Worm (Caenorhabditis elegans) whole organism, L1 larva: ENCODE measurements around the gene rict-1.

Source experiments
- C04F5.9 ChIP-seq: sonication (generic microtip); optimal IDR thresholded peaks from 2 replicates; lab custom pipeline; 2016; ENCODE audit warnings: missing genetic modification characterization, missing compliant biosample characterization
- C16A3.4 ChIP-seq: fragments of 150-350 bp; optimal IDR thresholded peaks from 2 replicates; lab custom pipeline; 2014; ENCODE audit warnings: missing biosample characterization, missing genetic modification characterization
- F16B12.6 ChIP-seq: fragments of 150-350 bp; optimal IDR thresholded peaks from 2 replicates; lab custom pipeline; 2014; ENCODE audit warnings: missing biosample characterization, missing genetic modification characterization
- alr-1 ChIP-seq: fragments of 200-800 bp; sonication (Bioruptor generic); optimal IDR thresholded peaks from 2 replicates; lab custom pipeline; 2018; ENCODE audit warnings: borderline replicate concordance, mild to moderate bottlenecking, missing genetic modification characterization, missing compliant biosample characterization
- aly-2 ChIP-seq: fragments of 150-350 bp; optimal IDR thresholded peaks from 2 replicates; lab custom pipeline; 2014; ENCODE audit warnings: missing biosample characterization, missing genetic modification characterization
- blmp-1 ChIP-seq: fragments of 150-350 bp; optimal IDR thresholded peaks from 2 replicates; lab custom pipeline; 2014; ENCODE audit warnings: missing biosample characterization, missing genetic modification characterization
- ceh-82 ChIP-seq, 3 experiments: fragments of 150-350 bp in 1 of 3; sonication (generic microtip) in 2 of 3; optimal IDR thresholded peaks; 2 replicates each; lab custom pipeline; 2014 to 2017; ENCODE audit warnings: missing biosample characterization in 3 of 3, missing genetic modification characterization in 3 of 3
- ceh-88 ChIP-seq: fragments of 200-800 bp; sonication (Bioruptor generic); IDR thresholded peaks from 2 replicates; pipeline ENCODE4 v1.3.6; 2022; ENCODE audit warnings: missing genetic modification characterization, missing compliant biosample characterization
- dpl-1 ChIP-seq, 3 experiments: fragments of 150-350 bp in 2 of 3; sonication (generic microtip) in 1 of 3; optimal IDR thresholded peaks; 2 replicates each; lab custom pipeline; 2014 to 2017; ENCODE audit warnings: missing biosample characterization in 3 of 3, missing genetic modification characterization in 3 of 3, missing genetic modification reagents in 3 of 3
- dsc-1 ChIP-seq: sonication (generic microtip); optimal IDR thresholded peaks from 2 replicates; lab custom pipeline; 2016; ENCODE audit warnings: mild to moderate bottlenecking, missing genetic modification characterization, missing compliant biosample characterization
- efl-1 ChIP-seq, 4 experiments: fragments of 150-350 bp; optimal IDR thresholded peaks in 3 of 4; peaks in 1 of 4; 1 replicate in 1 of 4; 2 replicates in 3 of 4; lab custom pipeline; 2014; ENCODE audit warnings: missing biosample characterization in 2 of 4, missing genetic modification characterization in 2 of 4, missing genetic modification reagents in 2 of 4
- egl-13 ChIP-seq: sonication (generic microtip); optimal IDR thresholded peaks from 2 replicates; lab custom pipeline; 2016; ENCODE audit warnings: missing genotype, missing genetic modification reagents, missing genetic modification characterization, missing compliant biosample characterization
- fkh-8 ChIP-seq: sonication (generic microtip); optimal IDR thresholded peaks from 2 replicates; lab custom pipeline; 2016; ENCODE audit warnings: mild to moderate bottlenecking, missing genetic modification characterization, missing compliant biosample characterization
- hpl-2 ChIP-seq: fragments of 150-350 bp; optimal IDR thresholded peaks from 2 replicates; lab custom pipeline; 2014; ENCODE audit warnings: missing biosample characterization, missing genetic modification reagents, missing genetic modification characterization
- irx-1 ChIP-seq: sonication (generic microtip); optimal IDR thresholded peaks from 2 replicates; lab custom pipeline; 2016; ENCODE audit warnings: missing genetic modification characterization, missing compliant biosample characterization
- isw-1 ChIP-seq: fragments of 200-800 bp; sonication (Bioruptor generic); IDR thresholded peaks from 2 replicates; pipeline ENCODE4 v1.3.6; 2022; ENCODE audit warnings: missing genetic modification characterization, missing compliant biosample characterization
- lin-13 ChIP-seq: fragments of 150-350 bp; optimal IDR thresholded peaks from 2 replicates; lab custom pipeline; 2014; ENCODE audit warnings: missing biosample characterization, missing genetic modification reagents, missing genetic modification characterization
- lin-15B ChIP-seq: fragments of 150-350 bp; sonication (generic microtip); optimal IDR thresholded peaks from 3 replicates; lab custom pipeline; 2014; ENCODE audit warnings: missing biosample characterization, missing genetic modification characterization
- lin-35 ChIP-seq, 2 experiments: fragments of 150-350 bp; optimal IDR thresholded peaks; 2 replicates each; lab custom pipeline; 2014; ENCODE audit warnings: missing biosample characterization in 2 of 2, missing genetic modification characterization in 2 of 2, missing genetic modification reagents in 2 of 2
- lin-39 ChIP-seq: fragments of 150-350 bp; optimal IDR thresholded peaks from 2 replicates; lab custom pipeline; 2014; ENCODE audit warnings: missing biosample characterization, missing genetic modification reagents, missing genetic modification characterization
- lsy-2 ChIP-seq, 2 experiments: fragments of 150-350 bp; optimal IDR thresholded peaks; 2 replicates each; lab custom pipeline; 2014; ENCODE audit warnings: missing biosample characterization in 2 of 2, missing genetic modification characterization in 2 of 2
- mab-9 ChIP-seq: fragments of 200-800 bp; sonication (Bioruptor generic); IDR thresholded peaks from 2 replicates; pipeline ENCODE4 v1.3.6; 2022; ENCODE audit warnings: missing genetic modification reagents, missing genetic modification characterization, missing compliant biosample characterization
- mdl-1 ChIP-seq, 2 experiments: fragments of 150-350 bp; optimal IDR thresholded peaks; 2 replicates each; lab custom pipeline; 2014 to 2017; ENCODE audit warnings: missing biosample characterization in 2 of 2, missing genetic modification characterization in 2 of 2, inconsistent platforms in 1 of 2
- mep-1 ChIP-seq: fragments of 150-350 bp; optimal IDR thresholded peaks from 2 replicates; lab custom pipeline; 2014; ENCODE audit warnings: missing biosample characterization, missing genetic modification characterization
- nhr-19 ChIP-seq: fragments of 200-800 bp; sonication (Bioruptor generic); conservative IDR thresholded peaks from 2 replicates; pipeline ENCODE4 v1.3.6; 2022; ENCODE audit warnings: missing genetic modification characterization, missing compliant biosample characterization
- nhr-20 ChIP-seq: sonication (generic microtip); optimal IDR thresholded peaks from 2 replicates; lab custom pipeline; 2016; ENCODE audit warnings: mild to moderate bottlenecking, missing genetic modification characterization, missing compliant biosample characterization
- nhr-47 ChIP-seq: sonication (generic microtip); optimal IDR thresholded peaks from 2 replicates; lab custom pipeline; 2016; ENCODE audit warnings: mild to moderate bottlenecking, missing genetic modification characterization, moderate library complexity, missing compliant biosample characterization
- nhr-71 ChIP-seq: sonication (generic microtip); optimal IDR thresholded peaks from 2 replicates; lab custom pipeline; 2016; ENCODE audit warnings: mild to moderate bottlenecking, missing genetic modification characterization, moderate library complexity, missing compliant biosample characterization
- nhr-76 ChIP-seq: sonication (generic microtip); optimal IDR thresholded peaks from 2 replicates; lab custom pipeline; 2017; ENCODE audit warnings: missing biosample characterization, missing genetic modification characterization
- nhr-77 ChIP-seq: fragments of 150-350 bp; optimal IDR thresholded peaks from 2 replicates; lab custom pipeline; 2014; ENCODE audit warnings: missing biosample characterization, missing genetic modification characterization
- nhr-85 ChIP-seq: sonication (generic microtip); peaks from one replicate; lab custom pipeline; 2016; ENCODE audit warnings: missing genetic modification characterization, inconsistent platforms, missing compliant biosample characterization
- nhr-90 ChIP-seq: sonication (generic microtip); optimal IDR thresholded peaks from 2 replicates; lab custom pipeline; 2016; ENCODE audit warnings: mild to moderate bottlenecking, missing genetic modification characterization, missing compliant biosample characterization; ENCODE audit not compliant: poor library complexity
- rnt-1 ChIP-seq: sonication (generic microtip); optimal IDR thresholded peaks from 2 replicates; lab custom pipeline; 2016; ENCODE audit warnings: mild to moderate bottlenecking, missing genetic modification characterization, moderate library complexity, missing compliant biosample characterization
- snpc-4 ChIP-seq: fragments of 150-350 bp; optimal IDR thresholded peaks from 2 replicates; lab custom pipeline; 2014; ENCODE audit warnings: missing biosample characterization, missing genetic modification characterization
- snu-23 ChIP-seq: sonication (generic microtip); optimal IDR thresholded peaks from 2 replicates; lab custom pipeline; 2016; ENCODE audit warnings: missing genetic modification characterization, missing compliant biosample characterization
- sup-37 ChIP-seq: fragments of 200-800 bp; sonication (Bioruptor generic); optimal IDR thresholded peaks from 2 replicates; lab custom pipeline; 2018; ENCODE audit warnings: mild to moderate bottlenecking, missing genetic modification characterization, missing compliant biosample characterization
- swsn-7 ChIP-seq: sonication (generic microtip); optimal IDR thresholded peaks from 2 replicates; lab custom pipeline; 2016; ENCODE audit warnings: missing genetic modification characterization, missing compliant biosample characterization
- tbx-2 ChIP-seq: sonication (generic microtip); optimal IDR thresholded peaks from 2 replicates; lab custom pipeline; 2016; ENCODE audit warnings: missing genetic modification characterization, missing compliant biosample characterization
- unc-130 ChIP-seq: fragments of 150-350 bp; optimal IDR thresholded peaks from 2 replicates; lab custom pipeline; 2017; ENCODE audit warnings: missing biosample characterization, missing genetic modification characterization, inconsistent platforms
- unc-30 ChIP-seq: sonication (generic microtip); optimal IDR thresholded peaks from 2 replicates; lab custom pipeline; 2017; ENCODE audit warnings: missing biosample characterization, missing genetic modification characterization
- unc-62 ChIP-seq: fragments of 150-350 bp; optimal IDR thresholded peaks from 2 replicates; lab custom pipeline; 2014; ENCODE audit warnings: missing biosample characterization, missing genetic modification reagents, missing genetic modification characterization
- unc-86 ChIP-seq: sonication (generic microtip); optimal IDR thresholded peaks from 2 replicates; lab custom pipeline; 2016; ENCODE audit warnings: missing genetic modification characterization, missing compliant biosample characterization
- xbp-1 ChIP-seq: sonication (generic microtip); optimal IDR thresholded peaks from 2 replicates; lab custom pipeline; 2016; ENCODE audit warnings: missing genetic modification characterization, missing compliant biosample characterization
- zip-4 ChIP-seq: fragments of 200-800 bp; sonication (Bioruptor generic); optimal IDR thresholded peaks from 2 replicates; lab custom pipeline; 2018; ENCODE audit warnings: mild to moderate bottlenecking, missing genetic modification characterization, moderate library complexity, missing compliant biosample characterization
- ztf-11 ChIP-seq, 2 experiments: sonication (generic microtip); optimal IDR thresholded peaks; 2 replicates each; lab custom pipeline; 2016 to 2017; ENCODE audit warnings: missing genetic modification characterization in 2 of 2, missing biosample characterization in 1 of 2, missing compliant biosample characterization in 1 of 2
- ztf-4 ChIP-seq: fragments of 150-350 bp; optimal IDR thresholded peaks from 2 replicates; lab custom pipeline; 2014; ENCODE audit warnings: missing biosample characterization, missing genetic modification characterization

rict-1 gene

ce11 chrII:13085951-13086350 lies 30.7 kb downstream of the rict-1 start:
- TF ChIP-seq unc-130 (tag; lab: Kevin White, UChicago) (no peak), efl-1 (optimal IDR thresholded peaks at IDR 0.05; lab: Kevin White, UChicago) (no peak), efl-1 (GFP tag; optimal IDR thresholded peaks at IDR 0.05 in 1 of 2; lab: Kevin White, UChicago) (peak in 1 of 2 experiments; percentile 54)

ce11 chrII:13083752-13084214 lies 32.8 kb downstream of the rict-1 start, which contains the start of the genes Y81G3A.1 and gcn-2:
Gene Y81G3A.1 (minus strand): TSS chrII:13083926.
Gene gcn-2 (plus strand): TSS chrII:13084164.
- TF ChIP-seq unc-130 (tag; lab: Kevin White, UChicago) = peak; percentile 43
- TF ChIP-seq ztf-11 (tag; optimal IDR thresholded peaks at IDR 0.05; lab: Kevin White, UChicago) = peak in 1 of 2 experiments; percentile 5
- no peak for TF ChIP-seq nhr-77
- TF ChIP-seq fkh-8 (tag; lab: Kevin White, UChicago) = peak; percentile 16
- TF ChIP-seq efl-1 (optimal IDR thresholded peaks at IDR 0.05; lab: Kevin White, UChicago) = peak; percentile 97 to 98
- peak; percentile 98 to 100 for TF ChIP-seq efl-1 (GFP tag; optimal IDR thresholded peaks at IDR 0.05 in 1 of 2; lab: Kevin White, UChicago)
- TF ChIP-seq lin-13 (GFP tag; lab: Kevin White, UChicago) = peak; percentile 43
- no peak for TF ChIP-seq hpl-2 (GFP tag; lab: Kevin White, UChicago)
- TF ChIP-seq ceh-82 (tag; optimal IDR thresholded peaks at IDR 0.05; lab: Kevin White, UChicago) = peak; percentile 50 to 64 (median 62)
- TF ChIP-seq C04F5.9 (tag; lab: Kevin White, UChicago) = peak; percentile 22
- TF ChIP-seq mdl-1 (tag; optimal IDR thresholded peaks at IDR 0.05; lab: Kevin White, UChicago) = no peak
- TF ChIP-seq nhr-20 (tag; lab: Kevin White, UChicago) = peak; percentile 51
- TF ChIP-seq lin-15B (tag; lab: Kevin White, UChicago) = peak; percentile 38
- TF ChIP-seq nhr-47 (tag; lab: Kevin White, UChicago) = peak; percentile 77
- peak; percentile 84 for TF ChIP-seq blmp-1 (tag; lab: Kevin White, UChicago)
- no peak for TF ChIP-seq egl-13
- peak; percentile 71 for TF ChIP-seq snpc-4 (tag; lab: Kevin White, UChicago)
- TF ChIP-seq nhr-90 (tag; lab: Kevin White, UChicago) = peak; percentile 56
- TF ChIP-seq sup-37 (GFP tag; lab: Kevin White, UChicago) = no peak
- TF ChIP-seq ztf-4 = no peak
- TF ChIP-seq nhr-76 (tag; lab: Kevin White, UChicago) = no peak
- peak; percentile 23 for TF ChIP-seq zip-4 (GFP tag; lab: Kevin White, UChicago)
- TF ChIP-seq nhr-19 (GFP tag; lab: Robert Waterston, UW) = peak; percentile 69
- peak; percentile 11 for TF ChIP-seq unc-86 (tag; lab: Kevin White, UChicago)
- TF ChIP-seq dpl-1 (GFP tag; optimal IDR thresholded peaks at IDR 0.05; lab: Kevin White, UChicago) = peak; percentile 95 to 97 (median 97)
- TF ChIP-seq rnt-1 (tag; lab: Kevin White, UChicago) = peak; percentile 74
- peak; percentile 97 to 98 for TF ChIP-seq lin-35 (GFP tag; optimal IDR thresholded peaks at IDR 0.05; lab: Kevin White, UChicago)
- TF ChIP-seq C16A3.4 (tag; lab: Kevin White, UChicago) = peak; percentile 47
- TF ChIP-seq aly-2 = peak; percentile 24
- TF ChIP-seq snu-23 (GFP tag; lab: Kevin White, UChicago) = peak; percentile 66
- TF ChIP-seq unc-30 (tag; lab: Kevin White, UChicago) = no peak
- TF ChIP-seq isw-1 (GFP tag; lab: Robert Waterston, UW) = peak; percentile 45
- no peak for TF ChIP-seq ceh-88 (GFP tag; lab: Robert Waterston, UW)
- peak; percentile 97 for TF ChIP-seq F16B12.6
- no peak for TF ChIP-seq mep-1 (tag; lab: Kevin White, UChicago)
- TF ChIP-seq lin-39 = peak; percentile 9
- TF ChIP-seq dsc-1 (tag; lab: Kevin White, UChicago) = peak; percentile 65
- peak; percentile 65 for TF ChIP-seq swsn-7 (tag; lab: Kevin White, UChicago)
- TF ChIP-seq nhr-85 = peak; percentile 60
- TF ChIP-seq unc-62 (GFP tag; lab: Kevin White, UChicago) = no peak
- TF ChIP-seq mab-9 = peak; percentile 26; the same call in 1 of the 2 replicates
- no peak for TF ChIP-seq alr-1 (tag; lab: Kevin White, UChicago)
- peak; percentile 68 for TF ChIP-seq tbx-2 (tag; lab: Kevin White, UChicago)
- peak; percentile 60 for TF ChIP-seq xbp-1 (tag; lab: Kevin White, UChicago)
- peak; percentile 52 for TF ChIP-seq irx-1 (tag; lab: Kevin White, UChicago)
- peak; percentile 71 for TF ChIP-seq nhr-71 (tag; lab: Kevin White, UChicago)
- TF ChIP-seq lsy-2 (tag; optimal IDR thresholded peaks at IDR 0.05; lab: Kevin White, UChicago) = peak; percentile 64 to 76
- TF ChIP-seq, all 84 proteins: peak for 34
